Worm (Caenorhabditis elegans): ENCODE results near the gene age-1.

age-1 gene

DNA sequence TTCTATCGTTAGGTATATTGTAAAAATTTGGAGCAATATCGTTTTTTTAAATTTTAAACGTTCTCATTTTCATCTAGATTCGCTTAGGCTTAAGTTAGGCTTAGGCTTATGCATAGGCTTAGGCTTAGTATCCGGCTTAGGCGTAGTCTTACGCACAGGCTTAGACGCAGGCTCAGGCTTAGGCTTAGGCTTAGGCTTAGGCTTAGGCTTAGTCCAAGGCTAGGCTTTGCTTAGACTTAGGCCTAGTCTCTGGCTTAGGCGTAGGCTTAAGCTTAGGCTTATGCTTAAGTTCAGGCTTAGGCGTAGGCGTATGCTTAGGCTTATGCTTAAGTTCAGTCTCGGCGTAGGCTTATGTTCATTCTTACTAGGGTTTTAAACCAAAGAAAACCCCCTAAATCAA lies 23.1 kb downstream of the age-1 start:
- TF ChIP-seq nhr-2 (tag; optimal IDR thresholded peaks at IDR 0.05) (no peak), ceh-43 (GFP tag; optimal IDR thresholded peaks at IDR 0.05) (no peak), ztf-11 (tag; optimal IDR thresholded peaks at IDR 0.05) (no peak), ham-2 (GFP tag; optimal IDR thresholded peaks at IDR 0.05) (peak; percentile 23), elt-3 (tag; optimal IDR thresholded peaks at IDR 0.05) (no peak), unc-120 (tag; optimal IDR thresholded peaks at IDR 0.05; ENCODE audit: poor library complexity, severe bottlenecking) (no peak), sptf-1 (tag; optimal IDR thresholded peaks at IDR 0.05) (peak; percentile 23), pha-4 (tag; optimal IDR thresholded peaks at IDR 0.05) (no peak), ceh-83 (GFP tag; optimal IDR thresholded peaks at IDR 0.05) (no peak), snpc-4 (tag; optimal IDR thresholded peaks at IDR 0.05) (no peak), nhr-28 (tag; optimal IDR thresholded peaks at IDR 0.05) (no peak), M03D4.4 (tag; optimal IDR thresholded peaks at IDR 0.05) (no peak), lin-32 (GFP tag; optimal IDR thresholded peaks at IDR 0.05) (no peak), nhr-237 (tag; optimal IDR thresholded peaks at IDR 0.05) (no peak)

DNA sequence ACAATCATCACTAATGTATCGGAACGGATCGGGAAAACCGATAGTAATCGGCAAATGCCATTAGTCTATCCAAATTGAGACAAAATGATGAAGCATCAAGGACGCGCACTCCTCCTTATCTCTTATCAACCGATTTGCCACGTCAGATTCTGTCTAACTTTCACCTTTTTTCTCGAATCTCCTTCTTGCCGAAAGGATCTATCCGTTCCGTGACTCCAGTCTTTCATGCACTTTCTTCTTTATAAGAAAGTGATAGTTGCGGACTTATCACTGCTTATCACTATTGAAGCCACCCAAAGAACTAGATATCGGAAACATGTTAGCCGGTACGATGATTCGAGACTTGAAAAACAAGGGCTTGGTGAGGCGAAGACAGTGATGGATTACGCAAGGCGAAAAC lies 24.9 kb downstream of the age-1 start:
- TF ChIP-seq ztf-11 (tag; optimal IDR thresholded peaks at IDR 0.05) = no peak
- TF ChIP-seq M03D4.4 (tag; optimal IDR thresholded peaks at IDR 0.05) = no peak
- no peak for TF ChIP-seq ceh-39 (tag; optimal IDR thresholded peaks at IDR 0.05)
- no peak for TF ChIP-seq ceh-83 (GFP tag; optimal IDR thresholded peaks at IDR 0.05)
- TF ChIP-seq ces-1 (GFP tag; optimal IDR thresholded peaks at IDR 0.05) = no peak
- peak; percentile 93 for TF ChIP-seq elt-3 (tag; optimal IDR thresholded peaks at IDR 0.05)
- no peak for TF ChIP-seq nhr-28 (tag; optimal IDR thresholded peaks at IDR 0.05)
- TF ChIP-seq lsy-2 (tag; optimal IDR thresholded peaks at IDR 0.05) = no peak
- no peak for TF ChIP-seq hlh-1 (tag; optimal IDR thresholded peaks at IDR 0.05)
- TF ChIP-seq elt-1 (tag; optimal IDR thresholded peaks at IDR 0.05; ENCODE audit: borderline replicate concordance, insufficient read depth) = peak; percentile 35
- no peak for TF ChIP-seq lin-32 (GFP tag; optimal IDR thresholded peaks at IDR 0.05)
- no peak for TF ChIP-seq ceh-43 (GFP tag; optimal IDR thresholded peaks at IDR 0.05)
- TF ChIP-seq cnd-1 (tag; optimal IDR thresholded peaks at IDR 0.05) = no peak
- TF ChIP-seq unc-120 (tag; optimal IDR thresholded peaks at IDR 0.05; ENCODE audit: poor library complexity, severe bottlenecking) = no peak
- no peak for TF ChIP-seq tbx-8 (GFP tag; optimal IDR thresholded peaks at IDR 0.05)
- TF ChIP-seq bed-3 (GFP tag; optimal IDR thresholded peaks at IDR 0.05) = no peak
- peak; percentile 59 for TF ChIP-seq ham-2 (GFP tag; optimal IDR thresholded peaks at IDR 0.05)
- no peak for TF ChIP-seq mep-1 (tag; optimal IDR thresholded peaks at IDR 0.05)
- TF ChIP-seq pha-4 (tag; optimal IDR thresholded peaks at IDR 0.05) = no peak
- no peak for TF ChIP-seq snpc-4 (tag; optimal IDR thresholded peaks at IDR 0.05)
- no peak for TF ChIP-seq flh-1 (GFP tag; optimal IDR thresholded peaks at IDR 0.05)
- TF ChIP-seq nhr-237 (tag; optimal IDR thresholded peaks at IDR 0.05) = no peak
- TF ChIP-seq nhr-76 (tag; optimal IDR thresholded peaks at IDR 0.05) = no peak
- TF ChIP-seq blmp-1 (tag; optimal IDR thresholded peaks at IDR 0.05) = peak; percentile 91
- no peak for TF ChIP-seq mls-2 (tag; optimal IDR thresholded peaks at IDR 0.05)
- TF ChIP-seq drap-1 (GFP tag; optimal IDR thresholded peaks at IDR 0.05) = no peak
- TF ChIP-seq sptf-1 (tag; optimal IDR thresholded peaks at IDR 0.05) = no peak
- no peak for TF ChIP-seq unc-39 (tag; optimal IDR thresholded peaks at IDR 0.05)
- no peak for TF ChIP-seq mab-5 (tag; optimal IDR thresholded peaks at IDR 0.05)
- no peak for TF ChIP-seq lin-13 (tag; optimal IDR thresholded peaks at IDR 0.05)
- TF ChIP-seq nhr-2 (tag; optimal IDR thresholded peaks at IDR 0.05) = no peak

DNA sequence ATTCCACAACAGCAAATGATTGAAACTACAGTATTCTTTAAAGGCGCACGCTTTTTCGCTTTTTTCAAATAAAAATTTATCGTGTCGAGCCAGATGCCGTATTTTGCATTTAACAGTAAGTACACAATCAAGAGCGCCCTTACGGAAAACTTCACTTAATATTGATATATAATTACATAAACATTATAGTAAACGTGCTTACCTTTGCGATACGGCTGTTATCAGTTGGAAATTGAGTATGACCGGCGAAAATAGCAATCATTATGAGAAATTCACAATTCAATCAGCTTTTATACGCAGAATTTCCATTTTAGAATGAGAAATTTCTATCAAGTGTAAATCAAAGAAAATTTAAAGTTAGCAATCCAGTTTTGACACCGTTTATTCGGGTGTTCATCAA lies 26.7 kb downstream of the age-1 start, which contains the start of gene B0334.20:
B0334.20 (minus strand) TSS at position 262 of the 400 bp plus-strand sequence.
- no peak for TF ChIP-seq lin-32 (GFP tag; optimal IDR thresholded peaks at IDR 0.05)
- TF ChIP-seq bed-3 (GFP tag; optimal IDR thresholded peaks at IDR 0.05) = no peak

DNA sequence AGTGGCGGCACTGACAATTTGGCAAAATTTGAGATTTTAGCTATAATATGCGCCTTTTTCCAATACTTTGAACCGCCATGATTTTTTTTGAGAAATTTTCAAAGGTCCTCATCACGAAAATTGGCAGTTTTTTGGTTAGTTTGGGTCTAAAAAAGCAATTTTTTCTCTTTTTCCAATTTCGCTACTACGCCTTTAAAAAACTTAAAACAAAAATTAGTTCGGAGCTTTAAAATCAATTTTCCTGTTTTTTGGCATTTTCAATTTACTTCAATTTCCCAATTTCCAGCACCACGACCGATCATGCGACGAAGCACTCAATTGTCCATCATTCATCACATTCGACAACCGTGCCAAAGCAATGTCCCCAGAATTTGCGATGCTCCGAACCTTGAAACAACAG lies 29.5 kb downstream of the age-1 start, which contains the start of gene B0334.5:
B0334.5 (plus strand) TSS at position 301 of the 400 bp plus-strand sequence.
- no peak for TF ChIP-seq cnd-1 (tag; optimal IDR thresholded peaks at IDR 0.05)
- TF ChIP-seq mep-1 (tag; optimal IDR thresholded peaks at IDR 0.05) = no peak
- TF ChIP-seq nhr-2 (tag; optimal IDR thresholded peaks at IDR 0.05) = no peak
- TF ChIP-seq ceh-83 (GFP tag; optimal IDR thresholded peaks at IDR 0.05) = no peak
- TF ChIP-seq ceh-43 (GFP tag; optimal IDR thresholded peaks at IDR 0.05) = no peak
- no peak for TF ChIP-seq tbx-8 (GFP tag; optimal IDR thresholded peaks at IDR 0.05)
- no peak for TF ChIP-seq ceh-39 (tag; optimal IDR thresholded peaks at IDR 0.05)
- TF ChIP-seq zip-8 (tag; optimal IDR thresholded peaks at IDR 0.05) = no peak
- no peak for TF ChIP-seq pha-4 (tag; optimal IDR thresholded peaks at IDR 0.05)
- TF ChIP-seq nhr-237 (tag; optimal IDR thresholded peaks at IDR 0.05) = no peak
- no peak for TF ChIP-seq sptf-1 (tag; optimal IDR thresholded peaks at IDR 0.05)
- no peak for TF ChIP-seq mab-5 (tag; optimal IDR thresholded peaks at IDR 0.05)
- TF ChIP-seq unc-62 (GFP tag; optimal IDR thresholded peaks at IDR 0.05) = no peak
- TF ChIP-seq flh-1 (GFP tag; optimal IDR thresholded peaks at IDR 0.05) = no peak
- no peak for TF ChIP-seq lin-13 (tag; optimal IDR thresholded peaks at IDR 0.05)
- TF ChIP-seq hlh-1 (tag; optimal IDR thresholded peaks at IDR 0.05) = no peak
- no peak for TF ChIP-seq unc-120 (tag; optimal IDR thresholded peaks at IDR 0.05; ENCODE audit: poor library complexity, severe bottlenecking)

All from whole organism, mixed stage, embryonic.